Fruit fly (Drosophila melanogaster) whole organism, prepupa: ENCODE measurements around the gene Hk.

Experiments used
- CG1621 ChIP-seq: fragments of 200-800 bp; sonication (Bioruptor generic); optimal IDR thresholded peaks from 3 replicates; lab custom pipeline; 2018; ENCODE audit warnings: missing biosample characterization, mild to moderate bottlenecking, missing genetic modification characterization
- CG3919 ChIP-seq: fragments of 200-800 bp; sonication (Bioruptor generic); optimal IDR thresholded peaks from 3 replicates; lab custom pipeline; 2016; ENCODE audit warnings: missing biosample characterization, missing genetic modification characterization
- CG6276 ChIP-seq: fragments of 200-800 bp; sonication (Bioruptor generic); optimal IDR thresholded peaks from 2 replicates; lab custom pipeline; 2017; ENCODE audit warnings: missing biosample characterization, mild to moderate bottlenecking, missing genetic modification characterization
- CG6854 ChIP-seq: fragments of 200-800 bp; sonication (Bioruptor generic); optimal IDR thresholded peaks from 2 replicates; lab custom pipeline; 2017; ENCODE audit warnings: missing biosample characterization, mild to moderate bottlenecking, missing genetic modification characterization
- CG7368 ChIP-seq: fragments of 200-800 bp; sonication (Bioruptor generic); optimal IDR thresholded peaks from 3 replicates; lab custom pipeline; 2016; ENCODE audit warnings: missing biosample characterization, missing genetic modification characterization
- CG8632 ChIP-seq: fragments of 200-800 bp; sonication (Bioruptor generic); optimal IDR thresholded peaks from 3 replicates; lab custom pipeline; 2016; ENCODE audit warnings: missing biosample characterization, missing genetic modification characterization
- Eip78C ChIP-seq: fragments of 200-800 bp; sonication (Bioruptor generic); peaks from one replicate; lab custom pipeline; 2016; ENCODE audit warnings: missing biosample characterization, missing genetic modification characterization
- Hr4 ChIP-seq: fragments of 200-800 bp; sonication (Bioruptor generic); optimal IDR thresholded peaks from 3 replicates; lab custom pipeline; 2016; ENCODE audit warnings: missing biosample characterization, missing genetic modification characterization
- Met ChIP-seq: fragments of 200-800 bp; sonication (Bioruptor generic); optimal IDR thresholded peaks from 3 replicates; lab custom pipeline; 2016; ENCODE audit warnings: missing biosample characterization, missing genetic modification characterization
- acj6 ChIP-seq: fragments of 200-800 bp; sonication (Bioruptor generic); optimal IDR thresholded peaks from 3 replicates; lab custom pipeline; 2016; ENCODE audit warnings: missing biosample characterization, missing genetic modification characterization
- fd59A ChIP-seq: fragments of 200-800 bp; sonication (Bioruptor generic); optimal IDR thresholded peaks from 2 replicates; lab custom pipeline; 2017; ENCODE audit warnings: missing biosample characterization, mild to moderate bottlenecking, missing genetic modification characterization, missing genetic modification reagents

DNA sequence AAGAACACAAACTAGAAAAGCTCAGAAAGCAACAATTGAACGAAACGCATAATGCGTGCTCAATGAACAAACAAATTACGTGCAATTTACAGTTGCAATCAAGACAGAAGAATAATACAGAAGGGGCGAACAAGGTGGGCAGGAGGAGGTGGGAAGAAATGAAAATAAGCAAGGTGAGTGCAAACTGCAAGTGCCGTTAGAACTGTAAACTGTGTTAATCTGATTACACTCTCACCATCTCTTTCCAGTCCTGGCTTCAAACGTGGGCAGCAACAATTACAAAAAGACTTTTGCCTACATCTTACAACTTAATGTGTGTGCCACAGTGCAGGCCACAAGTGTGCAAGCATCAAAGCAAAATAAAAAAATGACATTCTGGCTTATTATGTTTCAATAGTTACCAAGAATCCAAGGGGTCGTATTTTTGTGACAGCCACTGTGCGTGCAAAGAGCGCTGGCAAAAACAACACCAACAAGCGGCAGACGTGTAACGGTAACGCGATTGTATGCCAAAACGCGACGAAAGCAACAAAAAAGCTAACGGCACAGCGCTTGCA, 52.9 kb downstream of the Hk start:
- TF ChIP-seq Met (GFP tag; lab: Kevin White, UChicago): no peak
- TF ChIP-seq Eip78C (GFP tag; lab: Kevin White, UChicago): peak; percentile 86
- TF ChIP-seq CG8632 (GFP tag; lab: Kevin White, UChicago): peak; percentile 9
- TF ChIP-seq CG6854 (GFP tag; lab: Kevin White, UChicago): no peak
- TF ChIP-seq Hr4 (GFP tag; lab: Kevin White, UChicago): peak; percentile 35
- TF ChIP-seq fd59A (GFP tag; lab: Kevin White, UChicago): no peak
- peak; percentile 37 for TF ChIP-seq acj6
- peak; percentile 15 for TF ChIP-seq CG3919 (GFP tag; lab: Kevin White, UChicago)
- TF ChIP-seq CG6276 (GFP tag; lab: Kevin White, UChicago): peak; percentile 41
- peak; percentile 59 for TF ChIP-seq CG7368 (GFP tag; lab: Kevin White, UChicago)
- TF ChIP-seq CG1621 (tag; lab: Kevin White, UChicago): no peak
